Fruit fly (Drosophila melanogaster) whole organism, embryonic: ENCODE measurements around the gene CG18649.

ENCODE experiments used
- Asciz ChIP-seq: fragments of 200-800 bp; sonication (Bioruptor generic); optimal IDR thresholded peaks from 2 replicates; lab custom pipeline; 2017; ENCODE audit warnings: missing biosample characterization, mild to moderate bottlenecking, missing genetic modification characterization, missing genetic modification reagents
- CG10321 ChIP-seq: fragments of 200-800 bp; sonication (Bioruptor generic); IDR thresholded peaks from 2 replicates; pipeline ENCODE4 v1.3.6; 2022; ENCODE audit warnings: missing biosample characterization, missing genetic modification characterization
- CG10543 ChIP-seq: fragments of 200-800 bp; sonication (Bioruptor generic); optimal IDR thresholded peaks from 3 replicates; lab custom pipeline; 2017; ENCODE audit warnings: missing biosample characterization, mild to moderate bottlenecking, missing genetic modification characterization, moderate library complexity
- CG11723 ChIP-seq: fragments of 200-800 bp; sonication (Bioruptor generic); optimal IDR thresholded peaks from 2 replicates; lab custom pipeline; 2017; ENCODE audit warnings: missing biosample characterization, mild to moderate bottlenecking, missing genetic modification characterization
- CG12155 ChIP-seq: fragments of 200-800 bp; sonication (Bioruptor generic); optimal IDR thresholded peaks from 3 replicates; lab custom pipeline; 2016; ENCODE audit warnings: missing biosample characterization, missing genetic modification characterization
- CG12219 ChIP-seq: fragments of 200-800 bp; sonication (Bioruptor generic); optimal IDR thresholded peaks from 3 replicates; lab custom pipeline; 2018; ENCODE audit warnings: missing biosample characterization, mild to moderate bottlenecking, missing genetic modification characterization
- CG13894 ChIP-seq: fragments of 200-800 bp; sonication (Bioruptor generic); optimal IDR thresholded peaks from 3 replicates; lab custom pipeline; 2018; ENCODE audit warnings: missing biosample characterization, mild to moderate bottlenecking, missing genetic modification characterization, moderate library complexity
- CG17829 ChIP-seq: fragments of 200-800 bp; optimal IDR thresholded peaks from 2 replicates; lab custom pipeline; 2019; ENCODE audit warnings: missing biosample characterization, mild to moderate bottlenecking, missing genetic modification characterization, moderate library complexity
- CG1832 ChIP-seq: fragments of 200-800 bp; sonication (Bioruptor generic); optimal IDR thresholded peaks from 2 replicates; lab custom pipeline; 2017; ENCODE audit warnings: missing biosample characterization, mild to moderate bottlenecking, missing genetic modification characterization, inconsistent platforms
- CG2120 ChIP-seq: fragments of 200-800 bp; sonication (Bioruptor generic); optimal IDR thresholded peaks from 3 replicates; lab custom pipeline; 2016; ENCODE audit warnings: missing biosample characterization, missing genetic modification characterization
- CG30020 ChIP-seq: fragments of 200-800 bp; optimal IDR thresholded peaks from 2 replicates; lab custom pipeline; 2019; ENCODE audit warnings: missing biosample characterization, mild to moderate bottlenecking, missing genetic modification characterization, moderate library complexity
- CG30403 ChIP-seq: fragments of 200-800 bp; sonication (Bioruptor generic); optimal IDR thresholded peaks from 3 replicates; lab custom pipeline; 2016; ENCODE audit warnings: missing biosample characterization, missing genetic modification characterization
- CG3065 ChIP-seq: fragments of 200-800 bp; sonication (Bioruptor generic); optimal IDR thresholded peaks from 2 replicates; lab custom pipeline; 2016; ENCODE audit warnings: missing biosample characterization, missing genetic modification characterization
- CG32772 ChIP-seq: fragments of 200-800 bp; sonication (Bioruptor generic); IDR thresholded peaks from 2 replicates; pipeline ENCODE4 v1.3.6; 2022; ENCODE audit warnings: missing biosample characterization, missing genetic modification characterization
- CG34224 ChIP-seq: fragments of 200-800 bp; sonication (Bioruptor generic); IDR thresholded peaks from 3 replicates; pipeline ENCODE4 v1.3.6; 2022; ENCODE audit warnings: missing biosample characterization, missing genetic modification characterization; ENCODE audit not compliant: partially characterized antibody
- CG4360 ChIP-seq: fragments of 200-800 bp; sonication (Bioruptor generic); IDR thresholded peaks from 2 replicates; pipeline ENCODE4 v1.3.6; 2022; ENCODE audit warnings: missing biosample characterization, missing genetic modification characterization
- CG6175 ChIP-seq: fragments of 200-800 bp; sonication (Bioruptor generic); IDR thresholded peaks from 3 replicates; pipeline ENCODE4 v1.3.6; 2022; ENCODE audit warnings: missing biosample characterization, missing genetic modification characterization
- CG6689 ChIP-seq: fragments of 200-800 bp; sonication (Bioruptor generic); IDR thresholded peaks from 2 replicates; pipeline ENCODE4 v1.3.6; 2022; ENCODE audit warnings: missing biosample characterization, missing genetic modification characterization
- CG8359 ChIP-seq: fragments of 200-800 bp; sonication (Bioruptor generic); optimal IDR thresholded peaks from 2 replicates; lab custom pipeline; 2017; ENCODE audit warnings: missing biosample characterization, mild to moderate bottlenecking, missing genetic modification characterization, borderline replicate concordance
- CG8924 ChIP-seq: fragments of 200-800 bp; optimal IDR thresholded peaks from 3 replicates; lab custom pipeline; 2019; ENCODE audit warnings: missing biosample characterization, mild to moderate bottlenecking, missing genetic modification characterization, moderate library complexity
- CG8944 ChIP-seq: fragments of 200-800 bp; sonication (Bioruptor generic); optimal IDR thresholded peaks from 3 replicates; lab custom pipeline; 2016; ENCODE audit warnings: missing biosample characterization, missing genetic modification characterization
- Eip74EF ChIP-seq, 2 experiments: fragments of 200-800 bp in 1 of 2; fragments of >200 bp in 1 of 2; sonication (Bioruptor generic) in 1 of 2; optimal IDR thresholded peaks; 2 replicates each; lab custom pipeline; 2017 to 2019; ENCODE audit warnings: missing biosample characterization in 2 of 2, missing genetic modification characterization in 2 of 2, mild to moderate bottlenecking in 1 of 2, moderate library complexity in 1 of 2
- Fer3 ChIP-seq: fragments of 200-800 bp; sonication (Bioruptor generic); optimal IDR thresholded peaks from 2 replicates; lab custom pipeline; 2018; ENCODE audit warnings: missing biosample characterization, mild to moderate bottlenecking, missing genetic modification characterization, moderate library complexity
- Gsc ChIP-seq: fragments of 200-800 bp; sonication (Bioruptor generic); IDR thresholded peaks from 2 replicates; pipeline ENCODE4 v1.3.6; 2022; ENCODE audit warnings: missing biosample characterization, missing genetic modification characterization
- HmgZ ChIP-seq: fragments of 200-800 bp; sonication (Bioruptor generic); optimal IDR thresholded peaks from 2 replicates; lab custom pipeline; 2018; ENCODE audit warnings: missing biosample characterization, mild to moderate bottlenecking, missing genetic modification characterization
- MTF-1 ChIP-seq: fragments of 200-800 bp; sonication (Bioruptor generic); optimal IDR thresholded peaks from 2 replicates; lab custom pipeline; 2018; ENCODE audit warnings: missing biosample characterization, mild to moderate bottlenecking, missing genetic modification characterization, borderline replicate concordance
- Med ChIP-seq: fragments of 200-800 bp; sonication (Bioruptor generic); peaks from one replicate; lab custom pipeline; 2016; ENCODE audit warnings: missing biosample characterization, missing genetic modification characterization, mild to moderate bottlenecking, inconsistent platforms, moderate library complexity
- Myb ChIP-seq: fragments of 200-800 bp; sonication (Bioruptor generic); optimal IDR thresholded peaks from 2 replicates; lab custom pipeline; 2016; ENCODE audit warnings: missing biosample characterization, missing genetic modification characterization
- NC2α ChIP-seq: fragments of 200-800 bp; sonication (Bioruptor generic); optimal IDR thresholded peaks from 2 replicates; lab custom pipeline; 2016; ENCODE audit warnings: missing biosample characterization, missing genetic modification characterization
- NC2β ChIP-seq: fragments of 200-800 bp; sonication (Bioruptor generic); optimal IDR thresholded peaks from 2 replicates; lab custom pipeline; 2016; ENCODE audit warnings: missing biosample characterization, missing genetic modification characterization
- Neu2 ChIP-seq: fragments of 200-800 bp; sonication (Bioruptor generic); optimal IDR thresholded peaks from 3 replicates; lab custom pipeline; 2016; ENCODE audit warnings: missing biosample characterization, missing genetic modification characterization, borderline replicate concordance
- NfI ChIP-seq: fragments of 200-800 bp; sonication (Bioruptor generic); optimal IDR thresholded peaks from 3 replicates; lab custom pipeline; 2018; ENCODE audit warnings: missing biosample characterization, mild to moderate bottlenecking, missing genetic modification characterization, moderate library complexity
- Ptx1 ChIP-seq: fragments of 200-800 bp; sonication (Bioruptor generic); IDR thresholded peaks from 2 replicates; pipeline ENCODE4 v1.3.6; 2022; ENCODE audit warnings: missing biosample characterization, missing genetic modification characterization
- Ravus ChIP-seq: fragments of 200-800 bp; sonication (Bioruptor generic); IDR thresholded peaks from 2 replicates; pipeline ENCODE4 v1.3.6; 2022; ENCODE audit warnings: missing biosample characterization, missing genetic modification characterization
- TFAM ChIP-seq: fragments of 200-800 bp; sonication (Bioruptor generic); optimal IDR thresholded peaks from 2 replicates; lab custom pipeline; 2017; ENCODE audit warnings: missing biosample characterization, missing genetic modification characterization, inconsistent platforms
- abd-A ChIP-seq: fragments of 200-800 bp; sonication (Bioruptor generic); optimal IDR thresholded peaks from 3 replicates; lab custom pipeline; 2019; ENCODE audit warnings: missing biosample characterization, mild to moderate bottlenecking, missing genetic modification characterization, moderate library complexity
- al ChIP-seq: fragments of 200-800 bp; sonication (Bioruptor generic); IDR thresholded peaks from 2 replicates; pipeline ENCODE4 v1.3.6; 2022; ENCODE audit warnings: missing biosample characterization, missing genetic modification characterization
- amos ChIP-seq: fragments of 200-800 bp; sonication (Bioruptor generic); IDR thresholded peaks from 2 replicates; pipeline ENCODE4 v1.3.6; 2022; ENCODE audit warnings: missing biosample characterization, missing genetic modification characterization; ENCODE audit not compliant: partially characterized antibody
- ase ChIP-seq: fragments of 200-800 bp; sonication (Bioruptor generic); IDR thresholded peaks from 3 replicates; pipeline ENCODE4 v1.3.6; 2022; ENCODE audit warnings: missing biosample characterization, missing genetic modification characterization
- bowl ChIP-seq: fragments of 200-800 bp; sonication (Bioruptor generic); IDR thresholded peaks from 2 replicates; pipeline ENCODE4 v1.3.6; 2022; ENCODE audit warnings: missing biosample characterization, missing genetic modification characterization
- grn ChIP-seq: fragments of 200-800 bp; sonication (Bioruptor generic); optimal IDR thresholded peaks from 3 replicates; lab custom pipeline; 2017; ENCODE audit warnings: missing biosample characterization, missing genetic modification characterization
- kni ChIP-seq: fragments of 200-800 bp; sonication (Bioruptor generic); optimal IDR thresholded peaks from 3 replicates; lab custom pipeline; 2017; ENCODE audit warnings: mild to moderate bottlenecking, missing biosample characterization, missing genetic modification reagents, missing genetic modification characterization
- otp ChIP-seq: fragments of 200-800 bp; sonication (Bioruptor generic); IDR thresholded peaks from 3 replicates; pipeline ENCODE4, ENCODE4 v1.3.6; 2022; ENCODE audit warnings: missing biosample characterization, missing genetic modification characterization
- salm ChIP-seq: fragments of 200-800 bp; sonication (Bioruptor generic); optimal IDR thresholded peaks from 2 replicates; lab custom pipeline; 2018; ENCODE audit warnings: missing biosample characterization, mild to moderate bottlenecking, missing genetic modification characterization
- seq ChIP-seq: fragments of 200-800 bp; sonication (Bioruptor generic); IDR thresholded peaks from 2 replicates; pipeline ENCODE4 v1.3.6; 2022; ENCODE audit warnings: missing biosample characterization, missing genetic modification characterization
- so ChIP-seq: fragments of 200-800 bp; sonication (Bioruptor generic); IDR thresholded peaks from 3 replicates; pipeline ENCODE4 v1.3.6; 2022; ENCODE audit warnings: missing biosample characterization, missing genetic modification characterization
- sqz ChIP-seq: fragments of 200-800 bp; sonication (Bioruptor generic); optimal IDR thresholded peaks from 3 replicates; lab custom pipeline; 2018; ENCODE audit warnings: missing biosample characterization, mild to moderate bottlenecking, missing genetic modification characterization
- tll ChIP-seq, 2 experiments: fragments of 200-800 bp in 1 of 2; fragments of >200 bp in 1 of 2; sonication (Bioruptor generic) in 1 of 2; optimal IDR thresholded peaks; 2 replicates each; lab custom pipeline; 2017 to 2019; ENCODE audit warnings: missing biosample characterization in 2 of 2, missing genetic modification characterization in 2 of 2, mild to moderate bottlenecking in 1 of 2, moderate library complexity in 1 of 2
- wdn ChIP-seq: fragments of 200-800 bp; sonication (Bioruptor generic); IDR thresholded peaks from 2 replicates; pipeline ENCODE4 v1.3.6; 2022; ENCODE audit warnings: missing biosample characterization, missing genetic modification characterization
- zen2 ChIP-seq: fragments of 200-800 bp; sonication (Bioruptor generic); IDR thresholded peaks from 3 replicates; pipeline ENCODE4 v1.3.6; 2022; ENCODE audit warnings: missing biosample characterization, missing genetic modification characterization; ENCODE audit not compliant: partially characterized antibody

CG18649 gene

dm6 chr3L:15094589-15095288 is 40.8 kb upstream of the CG18649 start, which contains the start of the genes sstn, Plp and GlyRS (continued):
- TF ChIP-seq CG13894 (tag; lab: Kevin White, UChicago): peak; percentile 40
- TF ChIP-seq HmgZ (tag; lab: Kevin White, UChicago): peak; percentile 7
- no peak for TF ChIP-seq kni (GFP tag; lab: Kevin White, UChicago)
- TF ChIP-seq CG10543 (GFP tag; lab: Kevin White, UChicago): peak; percentile 46
- no peak for TF ChIP-seq salm (tag; lab: Kevin White, UChicago)
- TF ChIP-seq CG8944 (GFP tag; lab: Kevin White, UChicago): no peak
- no peak for TF ChIP-seq grn
- no peak for TF ChIP-seq Eip74EF (GFP tag; optimal IDR thresholded peaks at IDR 0.05; lab: Kevin White, UChicago)
- no peak for TF ChIP-seq seq (GFP tag; lab: Robert Waterston, UW)
- no peak for TF ChIP-seq CG12219 (GFP tag; lab: Kevin White, UChicago)
- no peak for TF ChIP-seq wdn (GFP tag; lab: Robert Waterston, UW)
- peak in 1 of 2 experiments; percentile 13 for TF ChIP-seq tll (GFP tag; optimal IDR thresholded peaks at IDR 0.05; lab: Kevin White, UChicago)
- no peak for TF ChIP-seq CG32772 (GFP tag; lab: Robert Waterston, UW)
- TF ChIP-seq MTF-1 (GFP tag; lab: Kevin White, UChicago): no peak
- TF ChIP-seq CG12155 (GFP tag; lab: Kevin White, UChicago): peak; percentile 31
- peak; percentile 61 for TF ChIP-seq amos (GFP tag; lab: Robert Waterston, UW)
- no peak for TF ChIP-seq so
- TF ChIP-seq Ravus (GFP tag; lab: Robert Waterston, UW): no peak
- no peak for TF ChIP-seq TFAM (GFP tag; lab: Kevin White, UChicago)
- peak; percentile 70 for TF ChIP-seq Med (GFP tag; lab: Kevin White, UChicago)
- TF ChIP-seq NC2α: no peak
- no peak for TF ChIP-seq otp (GFP tag; lab: Robert Waterston, UW)
- TF ChIP-seq abd-A (tag; lab: Kevin White, UChicago): no peak
- no peak for TF ChIP-seq Ptx1 (GFP tag; lab: Robert Waterston, UW)
- TF ChIP-seq ase (GFP tag; lab: Robert Waterston, UW): no peak
- peak; percentile 16 for TF ChIP-seq Fer3 (tag; lab: Kevin White, UChicago)
- TF ChIP-seq bowl (GFP tag; lab: Robert Waterston, UW): no peak
- TF ChIP-seq CG11723 (GFP tag; lab: Kevin White, UChicago): peak; percentile 33
- no peak for TF ChIP-seq Myb (GFP tag; lab: Kevin White, UChicago)
- peak; percentile 57 for TF ChIP-seq NfI (GFP tag; lab: Kevin White, UChicago)
- TF ChIP-seq CG2120 (GFP tag; lab: Kevin White, UChicago): peak; percentile 22
- no peak for TF ChIP-seq zen2 (GFP tag; lab: Robert Waterston, UW)
- peak; percentile 55 for TF ChIP-seq CG17829
- no peak for TF ChIP-seq CG1832
- TF ChIP-seq CG34224 (GFP tag; lab: Robert Waterston, UW): no peak
- peak; percentile 47 for TF ChIP-seq CG30403 (GFP tag; lab: Kevin White, UChicago)
- TF ChIP-seq CG6689: no peak
- no peak for TF ChIP-seq Gsc (GFP tag; lab: Robert Waterston, UW)
- TF ChIP-seq al (GFP tag; lab: Robert Waterston, UW): no peak
- TF ChIP-seq CG8924: peak; percentile 29
- TF ChIP-seq Neu2 (GFP tag; lab: Kevin White, UChicago): no peak
- TF ChIP-seq Asciz: peak; percentile 23
- TF ChIP-seq CG10321 (GFP tag; lab: Robert Waterston, UW): no peak
- peak; percentile 13 for TF ChIP-seq sqz (GFP tag; lab: Kevin White, UChicago)
- TF ChIP-seq NC2β (GFP tag; lab: Kevin White, UChicago): no peak
- no peak for TF ChIP-seq CG6175 (GFP tag; lab: Robert Waterston, UW)
- no peak for TF ChIP-seq CG3065 (GFP tag; lab: Kevin White, UChicago)
- peak; percentile 50 for TF ChIP-seq CG30020 (tag; lab: Kevin White, UChicago)
- no peak for TF ChIP-seq CG8359 (GFP tag; lab: Kevin White, UChicago)
- TF ChIP-seq CG4360 (GFP tag; lab: Robert Waterston, UW): no peak
